Worm (Caenorhabditis elegans): ENCODE measurements around the gene unc-3.

- no peak for TF ChIP-seq lin-39 (tag; optimal IDR thresholded peaks at IDR 0.05)
- no peak for TF ChIP-seq ztf-4 (tag; optimal IDR thresholded peaks at IDR 0.05)
- no peak for TF ChIP-seq zag-1 (tag; optimal IDR thresholded peaks at IDR 0.05)
- no peak for TF ChIP-seq aly-2 (tag; optimal IDR thresholded peaks at IDR 0.05)
- TF ChIP-seq lsy-2 (tag; optimal IDR thresholded peaks at IDR 0.05) = no peak
- TF ChIP-seq unc-62 (GFP tag; optimal IDR thresholded peaks at IDR 0.05) = no peak
Measured at ce11 chrX:14731828-14732331, 41.5 kb upstream of the unc-3 start, which contains the start of gene F33C8.4.
